Worm (Caenorhabditis elegans) whole organism, L2 larva: Measurements from ENCODE around the gene Y57E12AL.6.

Experiments used
- ZK546.5 ChIP-seq: sonication (generic microtip); optimal IDR thresholded peaks from 2 replicates; lab custom pipeline; 2017; ENCODE audit warnings: missing biosample characterization, missing genetic modification characterization
- ama-1 ChIP-seq: fragments of 150-350 bp; optimal IDR thresholded peaks from 2 replicates; lab custom pipeline; 2018; ENCODE audit warnings: inconsistent platforms
- lsy-2 ChIP-seq, 2 experiments: fragments of 150-350 bp in 1 of 2; sonication (generic microtip) in 1 of 2; optimal IDR thresholded peaks; 2 replicates each; lab custom pipeline; 2014 to 2017; ENCODE audit warnings: missing biosample characterization in 2 of 2, missing genetic modification characterization in 2 of 2
- nhr-11 ChIP-seq: fragments of 150-350 bp; optimal IDR thresholded peaks from 2 replicates; lab custom pipeline; 2014; ENCODE audit warnings: missing biosample characterization, missing genetic modification characterization
- nhr-21 ChIP-seq: fragments of 150-350 bp; optimal IDR thresholded peaks from 2 replicates; lab custom pipeline; 2014; ENCODE audit warnings: missing biosample characterization, missing genetic modification characterization
- nhr-23 ChIP-seq: fragments of 150-350 bp; optimal IDR thresholded peaks from 2 replicates; lab custom pipeline; 2014; ENCODE audit warnings: missing biosample characterization, missing genetic modification reagents, missing genetic modification characterization
- nhr-77 ChIP-seq: fragments of 150-350 bp; optimal IDR thresholded peaks from 2 replicates; lab custom pipeline; 2014; ENCODE audit warnings: missing biosample characterization, missing genetic modification characterization
- peb-1 ChIP-seq: fragments of 150-350 bp; optimal IDR thresholded peaks from 2 replicates; lab custom pipeline; 2014; ENCODE audit warnings: missing biosample characterization, missing genetic modification characterization
- sma-3 ChIP-seq: sonication (generic microtip); optimal IDR thresholded peaks from 2 replicates; lab custom pipeline; 2016; ENCODE audit warnings: missing genetic modification reagents, missing genetic modification characterization, missing compliant biosample characterization
- snpc-4 ChIP-seq: fragments of 150-350 bp; optimal IDR thresholded peaks from 2 replicates; lab custom pipeline; 2014; ENCODE audit warnings: missing biosample characterization, missing genetic modification characterization
- unc-39 ChIP-seq: fragments of 150-350 bp; optimal IDR thresholded peaks from 2 replicates; lab custom pipeline; 2014; ENCODE audit warnings: missing biosample characterization, missing genetic modification characterization
- unc-62 ChIP-seq: fragments of 150-350 bp; optimal IDR thresholded peaks from 2 replicates; lab custom pipeline; 2014; ENCODE audit warnings: missing biosample characterization, missing genetic modification reagents, missing genetic modification characterization
- zag-1 ChIP-seq: fragments of 150-350 bp; optimal IDR thresholded peaks from 2 replicates; lab custom pipeline; 2014; ENCODE audit warnings: missing biosample characterization, missing genetic modification characterization
- ztf-11 ChIP-seq: sonication (generic microtip); optimal IDR thresholded peaks from 2 replicates; lab custom pipeline; 2017; ENCODE audit warnings: missing biosample characterization, missing genetic modification characterization

DNA sequence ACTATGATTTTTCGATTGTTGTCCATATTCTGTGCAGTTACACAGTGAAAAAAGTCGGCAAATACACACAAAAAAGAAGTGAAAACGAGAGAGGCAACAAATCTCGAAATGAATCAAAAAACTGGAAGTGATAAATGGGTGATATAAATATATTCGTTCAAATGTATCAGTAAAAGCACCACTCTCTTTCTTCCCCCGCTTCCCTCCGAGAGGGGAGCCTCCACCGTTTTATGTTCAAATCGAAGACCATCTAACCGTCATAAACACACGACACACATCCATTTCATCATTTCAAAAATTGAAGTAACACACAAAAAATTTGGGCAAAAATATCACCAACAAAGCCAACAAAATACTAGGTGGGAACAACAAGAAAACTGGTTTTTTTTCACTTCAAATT lies 33.2 kb downstream of the Y57E12AL.6 start, which contains the start of gene F20A1.6:
- no peak for TF ChIP-seq snpc-4 (tag; lab: Kevin White, UChicago)
- TF ChIP-seq zag-1 (tag; lab: Kevin White, UChicago): no peak
- no peak for TF ChIP-seq peb-1 (tag; lab: Kevin White, UChicago)
- no peak for TF ChIP-seq nhr-11
- no peak for TF ChIP-seq sma-3
- no peak for TF ChIP-seq ama-1
- no peak for TF ChIP-seq lsy-2 (tag; optimal IDR thresholded peaks at IDR 0.05; lab: Kevin White, UChicago)
- TF ChIP-seq ZK546.5: no peak
- no peak for TF ChIP-seq nhr-23
- TF ChIP-seq unc-39: no peak
- TF ChIP-seq nhr-21 (tag; lab: Kevin White, UChicago): no peak
- TF ChIP-seq ztf-11: no peak
- no peak for TF ChIP-seq unc-62 (GFP tag; lab: Kevin White, UChicago)
- TF ChIP-seq nhr-77: no peak
